Worm (Caenorhabditis elegans) whole organism, young adult: ENCODE measurements around the gene pap-2.

Source experiments
- C17E4.6 ChIP-seq: fragments of 200-800 bp; sonication (Bioruptor generic); IDR thresholded peaks from 2 replicates; pipeline ENCODE4 v1.3.6; 2022; ENCODE audit warnings: missing genetic modification reagents, missing genetic modification characterization, missing compliant biosample characterization
- F10E7.11 ChIP-seq: sonication (generic microtip); optimal IDR thresholded peaks from 2 replicates; lab custom pipeline; 2017; ENCODE audit warnings: mild to moderate bottlenecking, missing genetic modification characterization, moderate library complexity, missing compliant biosample characterization
- F22D6.2 ChIP-seq: sonication (generic microtip); optimal IDR thresholded peaks from 2 replicates; lab custom pipeline; 2016; ENCODE audit warnings: mild to moderate bottlenecking, missing genetic modification characterization, missing compliant biosample characterization
- F23B12.7 ChIP-seq: sonication (generic microtip); optimal IDR thresholded peaks from 2 replicates; lab custom pipeline; 2017; ENCODE audit warnings: missing genetic modification characterization, mild to moderate bottlenecking, missing compliant biosample characterization, antibody characterized with exemption, moderate library complexity; ENCODE audit not compliant: insufficient read depth
- F37B4.10 ChIP-seq: fragments of 200-800 bp; sonication (Bioruptor generic); IDR thresholded peaks from 2 replicates; pipeline ENCODE4 v1.3.6; 2022; ENCODE audit warnings: missing genetic modification characterization, missing compliant biosample characterization
- K12H6.12 ChIP-seq: fragments of 200-800 bp; sonication (Bioruptor generic); optimal IDR thresholded peaks from 2 replicates; lab custom pipeline; 2018; ENCODE audit warnings: mild to moderate bottlenecking, missing genetic modification characterization, missing compliant biosample characterization
- T07F8.4 ChIP-seq: sonication (generic microtip); optimal IDR thresholded peaks from 2 replicates; lab custom pipeline; 2016; ENCODE audit warnings: mild to moderate bottlenecking, missing genetic modification characterization, moderate library complexity, missing compliant biosample characterization
- Y56A3A.18 ChIP-seq: fragments of 200-800 bp; sonication (Bioruptor generic); IDR thresholded peaks from 2 replicates; pipeline ENCODE4 v1.3.6; 2022; ENCODE audit warnings: missing genetic modification reagents, missing genetic modification characterization, missing compliant biosample characterization
- Y79H2A.3 ChIP-seq: fragments of 200-800 bp; sonication (Bioruptor generic); conservative IDR thresholded peaks from 2 replicates; pipeline ENCODE4 v1.3.6; 2022; ENCODE audit warnings: missing genetic modification reagents, missing genetic modification characterization, missing compliant biosample characterization
- Y95B8A.8 ChIP-seq: fragments of 200-800 bp; sonication (Bioruptor generic); IDR thresholded peaks from 2 replicates; pipeline ENCODE4 v1.3.6; 2022; ENCODE audit warnings: missing genetic modification reagents, missing genetic modification characterization, missing compliant biosample characterization
- aptf-3 ChIP-seq: fragments of 200-800 bp; sonication (Bioruptor generic); IDR thresholded peaks from 2 replicates; pipeline ENCODE4 v1.3.6; 2022; ENCODE audit warnings: missing genetic modification characterization, missing compliant biosample characterization
- attf-3 ChIP-seq: fragments of 200-800 bp; sonication (Bioruptor generic); conservative IDR thresholded peaks from 2 replicates; pipeline ENCODE4 v1.3.6; 2022; ENCODE audit warnings: missing genetic modification reagents, missing genetic modification characterization, missing compliant biosample characterization
- bed-1 ChIP-seq: fragments of 200-800 bp; sonication (Bioruptor generic); IDR thresholded peaks from 2 replicates; pipeline ENCODE4 v1.3.6; 2022; ENCODE audit warnings: missing genetic modification reagents, missing genetic modification characterization, missing compliant biosample characterization
- bed-2 ChIP-seq: fragments of 200-800 bp; sonication (Bioruptor generic); IDR thresholded peaks from 2 replicates; pipeline ENCODE4 v1.3.6; 2022; ENCODE audit warnings: missing genetic modification reagents, missing genetic modification characterization, missing compliant biosample characterization
- ccch-3 ChIP-seq: fragments of 200-800 bp; sonication (Bioruptor generic); optimal IDR thresholded peaks from 2 replicates; lab custom pipeline; 2018; ENCODE audit warnings: mild to moderate bottlenecking, missing genetic modification characterization, missing compliant biosample characterization
- dpl-1 ChIP-seq: fragments of 150-350 bp; optimal IDR thresholded peaks from 2 replicates; lab custom pipeline; 2014; ENCODE audit warnings: missing biosample characterization, missing genetic modification reagents, missing genetic modification characterization
- egl-18 ChIP-seq: fragments of 200-800 bp; sonication (Bioruptor generic); IDR thresholded peaks from 2 replicates; pipeline ENCODE4 v1.3.6; 2022; ENCODE audit warnings: missing genetic modification reagents, missing genetic modification characterization, missing compliant biosample characterization
- egl-44 ChIP-seq: fragments of 200-800 bp; sonication (Bioruptor generic); IDR thresholded peaks from 2 replicates; pipeline ENCODE4 v1.3.6; 2022; ENCODE audit warnings: missing genetic modification reagents, missing genetic modification characterization, missing compliant biosample characterization
- ekl-4 ChIP-seq: fragments of 200-800 bp; sonication (Bioruptor generic); IDR thresholded peaks from 2 replicates; pipeline ENCODE4 v1.3.6; 2022; ENCODE audit warnings: missing genetic modification reagents, missing genetic modification characterization, missing compliant biosample characterization
- ets-4 ChIP-seq: fragments of 200-800 bp; sonication (Bioruptor generic); optimal IDR thresholded peaks from 2 replicates; lab custom pipeline; 2018; ENCODE audit warnings: mild to moderate bottlenecking, missing genetic modification characterization, missing compliant biosample characterization
- him-1 ChIP-seq: sonication (generic microtip); optimal IDR thresholded peaks from 2 replicates; lab custom pipeline; 2016; ENCODE audit warnings: missing genotype, missing genetic modification reagents, missing genetic modification characterization, missing compliant biosample characterization
- hlh-12 ChIP-seq: sonication (generic microtip); optimal IDR thresholded peaks from 2 replicates; lab custom pipeline; 2016; ENCODE audit warnings: missing genetic modification characterization, missing compliant biosample characterization
- hmg-1.2 ChIP-seq: fragments of 200-800 bp; sonication (Bioruptor generic); IDR thresholded peaks from 2 replicates; pipeline ENCODE4 v1.3.6; 2022; ENCODE audit warnings: missing genetic modification reagents, missing genetic modification characterization, missing compliant biosample characterization
- lag-1 ChIP-seq: fragments of 200-800 bp; sonication (Bioruptor generic); IDR thresholded peaks from 2 replicates; pipeline ENCODE4 v1.3.6; 2022; ENCODE audit warnings: missing genetic modification reagents, missing genetic modification characterization, missing compliant biosample characterization
- lin-26 ChIP-seq: fragments of 200-800 bp; sonication (Bioruptor generic); IDR thresholded peaks from 2 replicates; pipeline ENCODE4 v1.3.6; 2022; ENCODE audit warnings: missing genetic modification reagents, missing genetic modification characterization, missing compliant biosample characterization
- lin-40 ChIP-seq: sonication (generic microtip); optimal IDR thresholded peaks from 2 replicates; lab custom pipeline; 2016; ENCODE audit warnings: missing genetic modification characterization, mild to moderate bottlenecking, missing compliant biosample characterization, missing genotype, missing genetic modification reagents
- lin-54 ChIP-seq: fragments of 200-800 bp; sonication (Bioruptor generic); optimal IDR thresholded peaks from 2 replicates; lab custom pipeline; 2018; ENCODE audit warnings: mild to moderate bottlenecking, missing genetic modification characterization, missing compliant biosample characterization
- madf-10 ChIP-seq: sonication (generic microtip); optimal IDR thresholded peaks from 2 replicates; lab custom pipeline; 2016; ENCODE audit warnings: mild to moderate bottlenecking, missing genetic modification characterization, missing compliant biosample characterization
- madf-3 ChIP-seq: fragments of 200-800 bp; sonication (Bioruptor generic); IDR thresholded peaks from 2 replicates; pipeline ENCODE4 v1.3.6; 2022; ENCODE audit warnings: missing genetic modification reagents, missing genetic modification characterization, missing compliant biosample characterization
- mes-4 ChIP-seq: sonication (generic microtip); optimal IDR thresholded peaks from 2 replicates; lab custom pipeline; 2016; ENCODE audit warnings: missing genotype, missing genetic modification characterization, missing compliant biosample characterization
- nfya-1 ChIP-seq: sonication (generic microtip); optimal IDR thresholded peaks from 2 replicates; lab custom pipeline; 2017; ENCODE audit warnings: antibody characterized with exemption, missing compliant biosample characterization, missing genetic modification characterization, borderline replicate concordance; ENCODE audit not compliant: insufficient read depth
- pha-4 ChIP-seq: fragments of 150-350 bp; sonication (generic microtip); optimal IDR thresholded peaks from 2 replicates; lab custom pipeline; 2014; ENCODE audit warnings: missing biosample characterization, missing genetic modification reagents, missing genetic modification characterization
- rec-8 ChIP-seq, 2 experiments: sonication (generic microtip); optimal IDR thresholded peaks; 2 replicates each; lab custom pipeline; 2016; ENCODE audit warnings: mild to moderate bottlenecking in 2 of 2, missing genetic modification characterization in 2 of 2, missing genetic modification reagents in 2 of 2, missing genotype in 2 of 2, missing biosample characterization in 1 of 2, missing compliant biosample characterization in 1 of 2, moderate library complexity in 1 of 2
- repo-1 ChIP-seq: sonication (generic microtip); optimal IDR thresholded peaks from 2 replicates; lab custom pipeline; 2017; ENCODE audit warnings: mild to moderate bottlenecking, missing genetic modification characterization, missing compliant biosample characterization
- rpc-1 ChIP-seq, 2 experiments: fragments of 150-350 bp in 1 of 2; sonication (generic microtip) in 1 of 2; optimal IDR thresholded peaks; 2 replicates each; lab custom pipeline; 2014 to 2018; ENCODE audit warnings: missing biosample characterization in 1 of 2, missing genetic modification characterization in 1 of 2, missing genetic modification reagents in 1 of 2, missing genotype in 1 of 2
- sdz-38 ChIP-seq: sonication (generic microtip); optimal IDR thresholded peaks from 2 replicates; lab custom pipeline; 2016; ENCODE audit warnings: missing genotype, missing genetic modification characterization, missing compliant biosample characterization
- snpc-3.4 ChIP-seq: sonication (generic microtip); optimal IDR thresholded peaks from 2 replicates; lab custom pipeline; 2017; ENCODE audit warnings: missing genetic modification characterization, mild to moderate bottlenecking, missing compliant biosample characterization, antibody characterized with exemption, moderate library complexity, missing genotype, missing genetic modification reagents
- snpc-4 ChIP-seq, 5 experiments: fragments of 150-350 bp in 1 of 5; sonication (generic microtip) in 4 of 5; optimal IDR thresholded peaks; 2 replicates each; lab custom pipeline; 2014 to 2018; ENCODE audit warnings: missing genetic modification characterization in 5 of 5, missing biosample characterization in 3 of 5, antibody characterized with exemption in 2 of 5, mild to moderate bottlenecking in 2 of 5, missing compliant biosample characterization in 2 of 5, missing genotype in 2 of 5, moderate library complexity in 2 of 5, missing genetic modification reagents in 1 of 5
- somi-1 ChIP-seq: fragments of 200-800 bp; sonication (Bioruptor generic); optimal IDR thresholded peaks from 2 replicates; lab custom pipeline; 2018; ENCODE audit warnings: mild to moderate bottlenecking, missing genetic modification characterization, missing compliant biosample characterization
- unc-130 ChIP-seq: sonication (generic microtip); optimal IDR thresholded peaks from 2 replicates; lab custom pipeline; 2016; ENCODE audit warnings: missing genetic modification reagents, missing genetic modification characterization, missing compliant biosample characterization
- zfh-2 ChIP-seq: fragments of 200-800 bp; sonication (Bioruptor generic); conservative IDR thresholded peaks from 2 replicates; pipeline ENCODE4 v1.3.6; 2022; ENCODE audit warnings: missing genetic modification reagents, missing genetic modification characterization, missing compliant biosample characterization
- ztf-18 ChIP-seq: sonication (generic microtip); optimal IDR thresholded peaks from 2 replicates; lab custom pipeline; 2016; ENCODE audit warnings: missing genotype, mild to moderate bottlenecking, missing genetic modification characterization, missing compliant biosample characterization
- ztf-26 ChIP-seq: sonication (generic microtip); optimal IDR thresholded peaks from 2 replicates; lab custom pipeline; 2017; ENCODE audit warnings: missing genetic modification characterization, missing compliant biosample characterization
- ztf-28 ChIP-seq: fragments of 200-800 bp; sonication (Bioruptor generic); IDR thresholded peaks from 2 replicates; pipeline ENCODE4 v1.3.6; 2022; ENCODE audit warnings: missing genetic modification reagents, missing genetic modification characterization, missing compliant biosample characterization
- ztf-3 ChIP-seq: fragments of 200-800 bp; sonication (Bioruptor generic); optimal IDR thresholded peaks from 2 replicates; lab custom pipeline; 2018; ENCODE audit warnings: mild to moderate bottlenecking, missing genetic modification characterization, missing compliant biosample characterization

pap-2 gene

ce11 chrII:9573412-9573811 lies 35.8 kb downstream of the pap-2 start:
- TF ChIP-seq ccch-3 (GFP tag; lab: Kevin White, UChicago) (no peak), madf-3 (GFP tag; lab: Robert Waterston, UW) (no peak), repo-1 (tag; lab: Kevin White, UChicago) (no peak)
- TF ChIP-seq, all 124 proteins: peak for 0

- TF ChIP-seq ztf-18 (tag; lab: Kevin White, UChicago) (peak; percentile 72), madf-10 (tag; lab: Kevin White, UChicago) (peak; percentile 53), lin-26 (GFP tag; lab: Robert Waterston, UW) (peak; percentile 97), ets-4 (GFP tag; lab: Kevin White, UChicago) (no peak), somi-1 (GFP tag; lab: Kevin White, UChicago) (peak; percentile 65), aptf-3 (no peak), egl-18 (GFP tag; lab: Robert Waterston, UW) (no peak), Y56A3A.18 (peak; percentile 77; the same call in 1 of the 2 replicates), zfh-2 (no peak), mes-4 (tag; lab: Kevin White, UChicago) (peak; percentile 58), hmg-1.2 (GFP tag; lab: Robert Waterston, UW) (peak; percentile 72), bed-2 (no peak), him-1 (tag; lab: Kevin White, UChicago) (peak; percentile 98), lin-54 (peak; percentile 48), F22D6.2 (no peak), ztf-3 (GFP tag; lab: Kevin White, UChicago) (no peak), lag-1 (GFP tag; lab: Robert Waterston, UW) (no peak), hlh-12 (tag; lab: Kevin White, UChicago) (no peak), dpl-1 (GFP tag; lab: Kevin White, UChicago) (peak; percentile 0), T07F8.4 (tag; lab: Kevin White, UChicago) (peak; percentile 53), unc-130 (peak; percentile 49), ekl-4 (GFP tag; lab: Robert Waterston, UW) (0 out of 2 replicates have a peak, but pooled peaks have one; percentile 62), F23B12.7 (tag; lab: Kevin White, UChicago) (peak; percentile 84), bed-1 (GFP tag; lab: Robert Waterston, UW) (0 out of 2 replicates have a peak, but pooled peaks have one; percentile 57), Y95B8A.8 (GFP tag; lab: Robert Waterston, UW) (no peak; the same call in 1 of the 2 replicates), rec-8 (tag; optimal IDR thresholded peaks at IDR 0.05; lab: Kevin White, UChicago) (peak; percentile 64 to 90), F37B4.10 (0 out of 2 replicates have a peak, but pooled peaks have one; percentile 35), K12H6.12 (tag; lab: Kevin White, UChicago) (peak; percentile 52), attf-3 (GFP tag; lab: Robert Waterston, UW) (peak; percentile 72), sdz-38 (tag; lab: Kevin White, UChicago) (no peak), nfya-1 (tag; lab: Kevin White, UChicago) (no peak), ztf-28 (GFP tag; lab: Robert Waterston, UW) (0 out of 2 replicates have a peak, but pooled peaks have one; percentile 58), snpc-3.4 (peak; percentile 88), F10E7.11 (no peak), rpc-1 (optimal IDR thresholded peaks at IDR 0.05; lab: Kevin White, UChicago) (peak; percentile 83), rpc-1 (tag; optimal IDR thresholded peaks at IDR 0.05; lab: Kevin White, UChicago) (peak; percentile 95), lin-40 (peak; percentile 62), ztf-26 (no peak), snpc-4 (GFP tag; optimal IDR thresholded peaks at IDR 0.05; lab: Kevin White, UChicago) (peak; percentile 63), snpc-4 (tag; optimal IDR thresholded peaks at IDR 0.05; lab: Kevin White, UChicago) (peak in 3 of 4 experiments; percentile 44 to 74 (median 65)), C17E4.6 (peak; percentile 49; the same call in 1 of the 2 replicates), pha-4 (tag; lab: Kevin White, UChicago) (no peak), Y79H2A.3 (GFP tag; lab: Robert Waterston, UW) (0 out of 2 replicates have a peak, but pooled peaks have one; percentile 51), egl-44 (GFP tag; lab: Robert Waterston, UW) (peak; percentile 79)
Measured at ce11 chrII:9566045-9566444, 43.2 kb downstream of the pap-2 start.
